Worm (Caenorhabditis elegans): ENCODE data around the gene F19B10.4.

DNA sequence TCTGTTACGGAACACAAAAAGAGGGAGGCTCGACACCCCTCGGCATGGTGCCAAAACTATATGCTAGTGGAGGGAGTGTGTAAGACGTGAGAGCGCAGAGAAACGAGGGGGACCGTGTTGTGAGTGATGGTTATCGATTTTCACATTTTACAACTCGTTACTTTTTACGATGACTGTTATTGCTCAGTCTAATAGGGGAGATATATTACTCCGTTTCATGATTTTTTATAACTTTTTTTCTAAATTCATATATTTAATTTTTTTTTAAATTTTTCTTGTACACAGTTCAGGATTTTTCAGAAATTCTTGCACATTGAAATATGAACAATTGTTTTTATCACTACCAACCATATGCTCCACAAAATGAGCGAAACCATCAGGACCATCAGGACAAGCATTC lies 4.5 kb upstream of the F19B10.4 start, which contains the start of gene F19B10.5:
- TF ChIP-seq him-1 (tag; optimal IDR thresholded peaks at IDR 0.05) (no peak), dao-5 (tag; optimal IDR thresholded peaks at IDR 0.05) (no peak)
